Worm (Caenorhabditis elegans) whole organism, L4/young adult: ENCODE data around the gene gly-14.
"Not testable (repeated sequence)": the region's sequence is repeated elsewhere in the genome, so short reads cannot be mapped to it uniquely, and the experiment has no call there.

Experiments
- W03F9.2 ChIP-seq: fragments of 150-350 bp; optimal IDR thresholded peaks from 2 replicates; lab custom pipeline; 2014; ENCODE audit warnings: missing biosample characterization, missing genetic modification characterization
- dao-5 ChIP-seq: sonication (generic microtip); optimal IDR thresholded peaks from 2 replicates; lab custom pipeline; 2016; ENCODE audit warnings: missing genotype, missing genetic modification characterization, moderate library complexity, missing compliant biosample characterization
- him-1 ChIP-seq: sonication (generic microtip); optimal IDR thresholded peaks from 2 replicates; lab custom pipeline; 2016; ENCODE audit warnings: missing genotype, missing genetic modification reagents, missing genetic modification characterization, missing compliant biosample characterization

The gly-14 gene

ce11 chrIII:3478795-3479398 lies 14.1 kb downstream of the gly-14 start:
- no peak for TF ChIP-seq dao-5 (tag; lab: Kevin White, UChicago)
- no peak for TF ChIP-seq W03F9.2
- no peak for TF ChIP-seq him-1 (tag; lab: Kevin White, UChicago)

DNA sequence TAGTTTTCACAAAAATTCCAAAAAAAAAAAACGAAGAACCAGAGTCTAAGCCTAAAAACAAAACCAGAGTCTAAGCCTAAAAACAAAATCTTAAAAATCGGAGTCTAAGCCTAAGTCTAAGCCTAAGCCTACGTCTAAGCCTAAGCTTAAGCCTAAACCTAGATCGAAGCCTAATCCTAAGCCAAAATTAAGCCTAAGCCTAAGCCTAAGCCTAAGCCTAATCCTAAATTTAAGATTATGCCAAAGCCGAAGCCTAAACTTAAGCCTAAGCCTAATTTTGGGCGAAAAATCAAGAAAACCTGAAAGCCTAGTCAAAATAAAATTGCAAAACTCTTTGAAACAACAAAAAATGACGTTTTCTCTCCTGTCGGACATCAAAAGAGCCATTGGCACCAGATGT lies 15.7 kb downstream of the gly-14 start:
- no peak for TF ChIP-seq dao-5 (tag; lab: Kevin White, UChicago)
- no peak for TF ChIP-seq him-1 (tag; lab: Kevin White, UChicago)
- TF ChIP-seq W03F9.2: no peak

DNA sequence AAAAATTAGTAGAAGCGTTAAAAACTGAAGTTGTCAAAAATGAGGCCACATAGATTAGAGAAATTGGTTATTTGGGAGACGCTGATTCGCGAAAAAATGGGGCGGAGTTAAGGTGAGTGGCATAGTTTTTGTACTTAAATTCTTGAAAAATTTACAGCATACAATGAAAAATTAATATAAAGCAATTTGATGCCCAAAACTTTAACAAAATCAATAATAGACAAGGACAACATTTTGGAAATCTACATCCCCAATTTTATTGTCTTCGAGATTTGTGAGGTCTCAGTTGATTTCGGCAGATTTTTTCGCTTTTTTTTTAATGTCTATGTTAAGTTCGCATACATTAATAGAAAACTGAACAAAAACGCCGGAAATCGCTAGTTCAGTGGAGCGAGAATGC lies 16.8 kb downstream of the gly-14 start:
- TF ChIP-seq him-1 (tag; lab: Kevin White, UChicago) (no peak), W03F9.2 (no peak), dao-5 (tag; lab: Kevin White, UChicago) (no peak)

ce11 chrIII:3475497-3475896 lies 17.5 kb downstream of the gly-14 start, which contains the start of gene C34C12.9:
C34C12.9 (minus strand) TSS chrIII:3475512.
- TF ChIP-seq him-1 (tag; lab: Kevin White, UChicago): no peak
- TF ChIP-seq W03F9.2: no peak
- TF ChIP-seq dao-5 (tag; lab: Kevin White, UChicago): no peak

DNA sequence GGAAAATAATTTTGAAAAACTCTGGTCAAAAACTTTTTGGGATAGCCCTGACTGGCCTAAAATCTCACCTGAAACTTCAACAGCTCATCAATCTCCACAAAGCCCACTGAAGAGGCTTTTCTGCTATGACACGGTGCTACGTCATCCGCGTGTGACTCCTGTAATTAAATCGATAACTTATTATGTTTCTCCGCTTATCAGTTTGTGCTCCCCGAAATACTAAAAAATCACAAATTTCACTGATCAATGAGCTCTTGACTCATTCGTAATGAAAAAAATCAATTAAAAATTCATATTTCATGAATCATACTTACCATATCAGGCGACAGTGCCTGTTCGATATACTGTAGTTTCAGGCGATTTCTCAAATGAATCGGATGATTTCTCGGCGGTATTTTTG lies 18.0 kb downstream of the gly-14 start:
- no peak for TF ChIP-seq W03F9.2
- TF ChIP-seq him-1 (tag; lab: Kevin White, UChicago): no peak
- no peak for TF ChIP-seq dao-5 (tag; lab: Kevin White, UChicago)

ce11 chrIII:3471403-3472053 lies 21.5 kb downstream of the gly-14 start, which contains the start of gene rsu-1:
rsu-1 (plus strand) TSS chrIII:3472003.
- TF ChIP-seq him-1 (tag; lab: Kevin White, UChicago) (no peak), dao-5 (tag; lab: Kevin White, UChicago) (no peak), W03F9.2 (no peak)

- TF ChIP-seq dao-5 (tag; lab: Kevin White, UChicago) (no peak), W03F9.2 (no peak), him-1 (tag; lab: Kevin White, UChicago) (no peak)
Observed at ce11 chrIII:3470973-3471372, 22.1 kb downstream of the gly-14 start.

- no peak for TF ChIP-seq dao-5 (tag; lab: Kevin White, UChicago)
- no peak for TF ChIP-seq W03F9.2
- no peak for TF ChIP-seq him-1 (tag; lab: Kevin White, UChicago)
Observed at ce11 chrIII:3470433-3470832, 22.6 kb downstream of the gly-14 start.

ce11 chrIII:3469646-3470045 lies 23.4 kb downstream of the gly-14 start, which contains the start of gene smim-14:
smim-14 (minus strand) TSS chrIII:3469746.
- TF ChIP-seq W03F9.2: no peak
- no peak for TF ChIP-seq dao-5 (tag; lab: Kevin White, UChicago)
- TF ChIP-seq him-1 (tag; lab: Kevin White, UChicago): no peak

- no peak for TF ChIP-seq him-1 (tag; lab: Kevin White, UChicago)
- TF ChIP-seq dao-5 (tag; lab: Kevin White, UChicago): no peak
- TF ChIP-seq W03F9.2: no peak
Observed at ce11 chrIII:3468384-3468783, 24.7 kb downstream of the gly-14 start.

DNA sequence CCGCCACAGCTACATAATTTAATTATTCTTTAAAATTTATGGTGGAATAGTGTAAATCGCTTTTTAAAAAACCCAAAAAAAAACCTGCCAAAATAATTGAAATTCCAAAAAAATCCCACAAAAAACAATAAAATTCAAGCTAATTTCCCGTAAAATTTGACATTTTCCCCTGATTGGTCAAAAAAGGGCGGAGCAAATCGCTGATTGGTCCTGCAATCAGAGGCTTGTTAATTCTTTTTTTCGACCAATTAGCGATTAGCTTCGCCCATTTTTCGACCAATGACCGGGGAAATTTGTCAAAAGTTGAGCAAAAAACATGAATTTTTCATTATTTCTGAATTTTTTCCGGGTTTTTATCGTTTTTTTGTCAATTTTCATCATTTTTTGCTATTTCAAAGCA lies 26.0 kb downstream of the gly-14 start:
- TF ChIP-seq dao-5 (tag; lab: Kevin White, UChicago): no peak

ce11 chrIII:3461403-3461802 lies 31.6 kb downstream of the gly-14 start, which contains the start of gene pph-6:
pph-6 (plus strand) TSS chrIII:3461703.
- TF ChIP-seq dao-5 (tag; lab: Kevin White, UChicago): no peak

ce11 chrIII:3460061-3460460 lies 33.0 kb downstream of the gly-14 start, which contains the start of gene C34C12.8:
C34C12.8 (plus strand) TSS chrIII:3460406.
- TF ChIP-seq W03F9.2 (peak; percentile 89), him-1 (tag; lab: Kevin White, UChicago) (peak; percentile 76), dao-5 (tag; lab: Kevin White, UChicago) (no peak)

DNA sequence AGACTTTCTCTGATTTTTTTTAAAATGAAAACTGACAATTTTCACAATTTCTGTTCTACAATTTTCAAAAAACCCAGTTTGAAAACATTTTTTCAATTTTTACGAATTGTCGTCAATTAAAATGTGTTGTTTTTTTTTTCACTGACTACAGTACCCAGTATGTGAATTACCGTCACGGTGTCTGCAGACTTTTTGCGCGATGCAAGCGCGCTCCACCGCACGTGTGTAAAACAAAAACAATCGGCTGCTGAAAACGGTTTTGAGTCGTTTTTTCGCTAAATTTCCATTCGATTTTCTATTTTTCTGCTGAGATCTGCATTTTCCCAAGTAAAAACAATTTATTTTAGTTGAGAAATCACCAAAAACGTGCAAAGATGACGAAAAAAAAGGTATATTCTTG lies 36.8 kb downstream of the gly-14 start:
- no peak for TF ChIP-seq dao-5 (tag; lab: Kevin White, UChicago)
- TF ChIP-seq W03F9.2: peak; percentile 96
- peak; percentile 96 for TF ChIP-seq him-1 (tag; lab: Kevin White, UChicago)

DNA sequence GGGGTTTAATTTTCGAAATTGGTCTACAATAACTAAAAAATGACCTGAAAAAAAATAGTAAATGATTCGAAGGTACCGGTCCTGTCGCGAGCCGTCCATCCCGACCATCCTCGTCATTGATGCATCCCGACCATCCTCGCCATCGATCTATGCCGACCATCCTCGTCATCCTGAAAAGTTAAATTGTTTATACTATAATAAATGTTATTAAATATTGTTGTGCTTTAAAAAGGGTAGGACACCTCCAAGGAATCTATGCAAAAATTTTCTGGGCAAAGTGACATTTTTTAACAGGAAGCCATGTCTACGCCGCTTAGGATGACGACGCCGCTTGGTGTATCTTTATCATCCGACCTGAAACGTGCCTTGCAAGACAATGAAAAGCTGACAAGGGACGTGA lies 39.0 kb downstream of the gly-14 start, which contains the start of gene C34C12.1:
Gene C34C12.1 (plus strand): TSS at position 301 of the 400 bp plus-strand sequence.
- TF ChIP-seq him-1 (tag; lab: Kevin White, UChicago); W03F9.2; dao-5 (tag; lab: Kevin White, UChicago): not testable (repeated sequence)
